Fruit fly (Drosophila melanogaster) whole organism, embryonic: Measurements from ENCODE around the gene PK1-R.

ENCODE experiments used
- Adf1 ChIP-seq: fragments of 200-800 bp; sonication (Bioruptor generic); IDR thresholded peaks from 2 replicates; pipeline ENCODE4 v1.3.6; 2022; ENCODE audit warnings: missing biosample characterization, missing genetic modification characterization
- B-H1 ChIP-seq: fragments of 200-800 bp; sonication (Bioruptor generic); IDR thresholded peaks from 3 replicates; pipeline ENCODE4 v1.3.6; 2022; ENCODE audit warnings: missing biosample characterization, missing genetic modification characterization
- CG11247 ChIP-seq: fragments of 200-800 bp; sonication (Bioruptor generic); IDR thresholded peaks from 2 replicates; pipeline ENCODE4 v1.3.6; 2022; ENCODE audit warnings: missing biosample characterization, missing genetic modification characterization
- CG11456 ChIP-seq: fragments of 200-800 bp; sonication (Bioruptor generic); IDR thresholded peaks from 3 replicates; pipeline ENCODE4 v1.3.6; 2022; ENCODE audit warnings: missing biosample characterization, missing genetic modification characterization
- CG11696 ChIP-seq: fragments of 200-800 bp; sonication (Bioruptor generic); IDR thresholded peaks from 2 replicates; pipeline ENCODE4 v1.3.6; 2022; ENCODE audit warnings: missing biosample characterization, missing genetic modification characterization
- CG12104 ChIP-seq: fragments of 200-800 bp; sonication (Bioruptor generic); optimal IDR thresholded peaks from 3 replicates; lab custom pipeline; 2016; ENCODE audit warnings: missing biosample characterization, missing genetic modification characterization
- CG12219 ChIP-seq: fragments of 200-800 bp; sonication (Bioruptor generic); optimal IDR thresholded peaks from 3 replicates; lab custom pipeline; 2018; ENCODE audit warnings: missing biosample characterization, mild to moderate bottlenecking, missing genetic modification characterization
- CG12942 ChIP-seq: fragments of 200-800 bp; sonication (Bioruptor generic); optimal IDR thresholded peaks from 3 replicates; lab custom pipeline; 2016; ENCODE audit warnings: missing biosample characterization, missing genetic modification characterization
- CG13123 ChIP-seq: fragments of 200-800 bp; sonication (Bioruptor generic); optimal IDR thresholded peaks from 2 replicates; lab custom pipeline; 2016; ENCODE audit warnings: missing biosample characterization, missing genetic modification characterization
- CG1647 ChIP-seq: fragments of 200-800 bp; sonication (Bioruptor generic); optimal IDR thresholded peaks from 3 replicates; lab custom pipeline; 2016; ENCODE audit warnings: missing biosample characterization, missing genetic modification characterization
- CG17328 ChIP-seq: fragments of 200-800 bp; sonication (Bioruptor generic); IDR thresholded peaks from 2 replicates; pipeline ENCODE4 v1.3.6; 2022; ENCODE audit warnings: missing biosample characterization, missing genetic modification characterization
- CG17612 ChIP-seq: fragments of 200-800 bp; sonication (Bioruptor generic); IDR thresholded peaks from 2 replicates; pipeline ENCODE4 v1.3.6; 2022; ENCODE audit warnings: missing biosample characterization, missing genetic modification characterization
- CG31441 ChIP-seq: fragments of 200-800 bp; sonication (Bioruptor generic); IDR thresholded peaks from 2 replicates; pipeline ENCODE4 v1.3.6; 2022; ENCODE audit warnings: missing biosample characterization, missing genetic modification characterization
- CG3163 ChIP-seq: fragments of 200-800 bp; sonication (Bioruptor generic); optimal IDR thresholded peaks from 3 replicates; lab custom pipeline; 2016; ENCODE audit warnings: missing biosample characterization, missing genetic modification characterization
- CG34224 ChIP-seq: fragments of 200-800 bp; sonication (Bioruptor generic); IDR thresholded peaks from 3 replicates; pipeline ENCODE4 v1.3.6; 2022; ENCODE audit warnings: missing biosample characterization, missing genetic modification characterization; ENCODE audit not compliant: partially characterized antibody
- CG42726 ChIP-seq: fragments of 200-800 bp; sonication (Bioruptor generic); IDR thresholded peaks from 2 replicates; pipeline ENCODE4 v1.3.6; 2022; ENCODE audit warnings: missing biosample characterization, missing genetic modification characterization; ENCODE audit not compliant: partially characterized antibody
- CG43689 ChIP-seq: fragments of 200-800 bp; sonication (Bioruptor generic); IDR thresholded peaks from 2 replicates; pipeline ENCODE4 v1.3.6; 2022; ENCODE audit warnings: missing biosample characterization, missing genetic modification characterization
- CG4730 ChIP-seq: fragments of 200-800 bp; sonication (Bioruptor generic); IDR thresholded peaks from 2 replicates; pipeline ENCODE4 v1.3.6; 2022; ENCODE audit warnings: missing biosample characterization, missing genetic modification characterization
- CG6254 ChIP-seq: fragments of 200-800 bp; sonication (Bioruptor generic); optimal IDR thresholded peaks from 3 replicates; lab custom pipeline; 2017; ENCODE audit warnings: mild to moderate bottlenecking, missing biosample characterization, missing genetic modification reagents, missing genetic modification characterization
- CG7786 ChIP-seq: fragments of 200-800 bp; sonication (Bioruptor generic); optimal IDR thresholded peaks from 2 replicates; lab custom pipeline; 2016; ENCODE audit warnings: missing biosample characterization, missing genetic modification characterization
- CG8478 ChIP-seq: fragments of >200 bp; optimal IDR thresholded peaks from 2 replicates; lab custom pipeline; 2018
- CG9437 ChIP-seq: fragments of 200-800 bp; sonication (Bioruptor generic); optimal IDR thresholded peaks from 2 replicates; lab custom pipeline; 2018; ENCODE audit warnings: missing biosample characterization, mild to moderate bottlenecking, missing genetic modification characterization
- CG9817 ChIP-seq: fragments of 200-800 bp; sonication (Bioruptor generic); optimal IDR thresholded peaks from 2 replicates; lab custom pipeline; 2018; ENCODE audit warnings: missing biosample characterization, mild to moderate bottlenecking, missing genetic modification characterization, moderate library complexity
- Drgx ChIP-seq: fragments of 200-800 bp; sonication (Bioruptor generic); IDR thresholded peaks from 2 replicates; pipeline ENCODE4 v1.3.6; 2022; ENCODE audit warnings: missing biosample characterization, missing genetic modification characterization
- Elba2 ChIP-seq: fragments of 200-800 bp; sonication (Bioruptor generic); optimal IDR thresholded peaks from 3 replicates; lab custom pipeline; 2016; ENCODE audit warnings: missing biosample characterization, missing genetic modification characterization
- Fer2 ChIP-seq: fragments of 200-800 bp; sonication (Bioruptor generic); optimal IDR thresholded peaks from 2 replicates; lab custom pipeline; 2018; ENCODE audit warnings: missing biosample characterization, mild to moderate bottlenecking, missing genetic modification characterization, moderate library complexity
- GATAe ChIP-seq: fragments of 200-800 bp; sonication (Bioruptor generic); conservative IDR thresholded peaks from 2 replicates; pipeline ENCODE4 v1.3.6; 2022; ENCODE audit warnings: missing biosample characterization, missing genetic modification characterization
- HmgD ChIP-seq: fragments of 200-800 bp; sonication (Bioruptor generic); optimal IDR thresholded peaks from 3 replicates; lab custom pipeline; 2016; ENCODE audit warnings: missing biosample characterization, missing genetic modification characterization
- Mes4 ChIP-seq: fragments of 200-800 bp; sonication (Bioruptor generic); optimal IDR thresholded peaks from 2 replicates; lab custom pipeline; 2016; ENCODE audit warnings: missing biosample characterization, missing genetic modification characterization
- Mrtf ChIP-seq: fragments of 200-800 bp; sonication (Bioruptor generic); IDR thresholded peaks from 3 replicates; pipeline ENCODE4 v1.3.6; 2022; ENCODE audit warnings: missing biosample characterization, missing genetic modification characterization
- Sin3A ChIP-seq: fragments of >200 bp; optimal IDR thresholded peaks from 2 replicates; lab custom pipeline; 2018
- Sry-β ChIP-seq: fragments of 200-800 bp; sonication (Bioruptor generic); optimal IDR thresholded peaks from 2 replicates; lab custom pipeline; 2018; ENCODE audit warnings: missing biosample characterization, mild to moderate bottlenecking, missing genetic modification characterization, moderate library complexity
- Xrp1 ChIP-seq: fragments of 200-800 bp; sonication (Bioruptor generic); IDR thresholded peaks from 2 replicates; pipeline ENCODE4 v1.3.6; 2022; ENCODE audit warnings: missing biosample characterization, missing genetic modification characterization
- bowl ChIP-seq: fragments of 200-800 bp; sonication (Bioruptor generic); IDR thresholded peaks from 2 replicates; pipeline ENCODE4 v1.3.6; 2022; ENCODE audit warnings: missing biosample characterization, missing genetic modification characterization
- dati ChIP-seq: fragments of 200-800 bp; sonication (Bioruptor generic); IDR thresholded peaks from 2 replicates; pipeline ENCODE4 v1.3.6; 2022; ENCODE audit warnings: missing biosample characterization, missing genetic modification characterization
- dmrt99B ChIP-seq: fragments of 200-800 bp; sonication (Bioruptor generic); optimal IDR thresholded peaks from 2 replicates; lab custom pipeline; 2018; ENCODE audit warnings: missing biosample characterization, mild to moderate bottlenecking, missing genetic modification characterization, moderate library complexity
- dysf ChIP-seq: fragments of 200-800 bp; sonication (Bioruptor generic); IDR thresholded peaks from 3 replicates; pipeline ENCODE4 v1.3.6; 2022; ENCODE audit warnings: missing biosample characterization, missing genetic modification characterization
- en ChIP-seq: fragments of 200-800 bp; sonication (Bioruptor generic); optimal IDR thresholded peaks from 2 replicates; lab custom pipeline; 2016; ENCODE audit warnings: missing biosample characterization, missing genetic modification characterization
- gfzf ChIP-seq: fragments of 200-800 bp; sonication (Bioruptor generic); optimal IDR thresholded peaks from 2 replicates; lab custom pipeline; 2016; ENCODE audit warnings: missing biosample characterization, mild to moderate bottlenecking, missing genetic modification characterization, moderate library complexity
- grn ChIP-seq: fragments of 200-800 bp; sonication (Bioruptor generic); optimal IDR thresholded peaks from 3 replicates; lab custom pipeline; 2017; ENCODE audit warnings: missing biosample characterization, missing genetic modification characterization
- kay ChIP-seq: fragments of 200-800 bp; sonication (Bioruptor generic); optimal IDR thresholded peaks from 2 replicates; lab custom pipeline; 2016; ENCODE audit warnings: missing biosample characterization, missing genetic modification characterization
- mam ChIP-seq: fragments of 200-800 bp; sonication (Bioruptor generic); optimal IDR thresholded peaks from 3 replicates; lab custom pipeline; 2016; ENCODE audit warnings: missing biosample characterization, missing genetic modification characterization
- mld ChIP-seq: fragments of 200-800 bp; sonication (Bioruptor generic); IDR thresholded peaks from 3 replicates; pipeline ENCODE4 v1.3.6; 2022; ENCODE audit warnings: missing biosample characterization, missing genetic modification characterization; ENCODE audit not compliant: partially characterized antibody
- ro ChIP-seq: fragments of 200-800 bp; sonication (Bioruptor generic); IDR thresholded peaks from 2 replicates; pipeline ENCODE4 v1.3.6; 2022; ENCODE audit warnings: missing biosample characterization, missing genetic modification characterization
- salm ChIP-seq: fragments of 200-800 bp; sonication (Bioruptor generic); optimal IDR thresholded peaks from 2 replicates; lab custom pipeline; 2018; ENCODE audit warnings: missing biosample characterization, mild to moderate bottlenecking, missing genetic modification characterization
- schlank ChIP-seq: fragments of 200-800 bp; sonication (Bioruptor generic); optimal IDR thresholded peaks from 2 replicates; lab custom pipeline; 2018; ENCODE audit warnings: missing biosample characterization, mild to moderate bottlenecking, missing genetic modification characterization
- scrt ChIP-seq: fragments of 200-800 bp; sonication (Bioruptor generic); optimal IDR thresholded peaks from 2 replicates; lab custom pipeline; 2018; ENCODE audit warnings: missing biosample characterization, mild to moderate bottlenecking, missing genetic modification characterization, moderate library complexity
- sens-2 ChIP-seq: fragments of 200-800 bp; sonication (Bioruptor generic); IDR thresholded peaks from 2 replicates; pipeline ENCODE4 v1.3.6; 2022; ENCODE audit warnings: missing biosample characterization, missing genetic modification characterization
- slp2 ChIP-seq: fragments of 200-800 bp; sonication (Bioruptor generic); optimal IDR thresholded peaks from 2 replicates; lab custom pipeline; 2016; ENCODE audit warnings: missing biosample characterization, missing genetic modification characterization
- sob ChIP-seq: fragments of 200-800 bp; sonication (Bioruptor generic); IDR thresholded peaks from 2 replicates; pipeline ENCODE4 v1.3.6; 2022; ENCODE audit warnings: missing biosample characterization, missing genetic modification characterization
- twi ChIP-seq: fragments of 200-800 bp; optimal IDR thresholded peaks from 2 replicates; lab custom pipeline; 2019; ENCODE audit warnings: missing biosample characterization, mild to moderate bottlenecking, missing genetic modification characterization, moderate library complexity

Gene PK1-R

dm6 chr3R:14108158-14108921, 5.4 kb upstream of the PK1-R start, which contains the start of gene CG12402 (continued):
- TF ChIP-seq Sin3A (no peak), dysf (GFP tag; lab: Robert Waterston, UW) (peak; percentile 89), Fer2 (tag; lab: Kevin White, UChicago) (peak; percentile 65), CG3163 (GFP tag; lab: Kevin White, UChicago) (peak; percentile 55), B-H1 (GFP tag; lab: Robert Waterston, UW) (peak; percentile 89), scrt (GFP tag; lab: Kevin White, UChicago) (peak; percentile 64), kay (peak; percentile 76), HmgD (GFP tag; lab: Kevin White, UChicago) (peak; percentile 45), CG9437 (peak; percentile 63), Elba2 (GFP tag; lab: Kevin White, UChicago) (peak; percentile 88), Mes4 (GFP tag; lab: Kevin White, UChicago) (peak; percentile 56), CG8478 (lab: Kevin White, UChicago) (no peak), Drgx (GFP tag; lab: Robert Waterston, UW) (peak; percentile 61), CG11247 (GFP tag; lab: Robert Waterston, UW) (peak; percentile 78), Sry-β (no peak), grn (GFP tag; lab: Kevin White, UChicago) (peak; percentile 79), twi (peak; percentile 16), schlank (peak; percentile 12), CG12219 (peak; percentile 82), Adf1 (GFP tag; lab: Robert Waterston, UW) (peak; percentile 27), CG34224 (GFP tag; lab: Robert Waterston, UW) (peak; percentile 59; the same call in 2 of the 3 replicates), dati (peak; percentile 76), Mrtf (GFP tag; lab: Robert Waterston, UW) (peak; percentile 84), CG6254 (GFP tag; lab: Kevin White, UChicago) (peak; percentile 84), CG4730 (GFP tag; lab: Robert Waterston, UW) (peak; percentile 77), CG1647 (GFP tag; lab: Kevin White, UChicago) (peak; percentile 64), CG42726 (GFP tag; lab: Robert Waterston, UW) (no peak), CG12104 (GFP tag; lab: Kevin White, UChicago) (peak; percentile 70), salm (peak; percentile 63), ro (GFP tag; lab: Robert Waterston, UW) (peak; percentile 76), CG11456 (GFP tag; lab: Robert Waterston, UW) (peak; percentile 80), slp2 (GFP tag; lab: Kevin White, UChicago) (peak; percentile 65), CG9817 (tag; lab: Kevin White, UChicago) (peak; percentile 65), GATAe (GFP tag; lab: Robert Waterston, UW) (peak; percentile 74), dmrt99B (tag; lab: Kevin White, UChicago) (peak; percentile 92), CG7786 (GFP tag; lab: Kevin White, UChicago) (peak; percentile 51), mld (GFP tag; lab: Robert Waterston, UW) (no peak), CG17328 (GFP tag; lab: Robert Waterston, UW) (peak; percentile 92), CG12942 (GFP tag; lab: Kevin White, UChicago) (peak; percentile 55), Xrp1 (GFP tag; lab: Robert Waterston, UW) (peak; percentile 91), bowl (GFP tag; lab: Robert Waterston, UW) (peak; percentile 63; the same call in 1 of the 2 replicates), mam (GFP tag; lab: Kevin White, UChicago) (peak; percentile 59), CG17612 (GFP tag; lab: Robert Waterston, UW) (peak; percentile 63), gfzf (GFP tag; lab: Kevin White, UChicago) (no peak), CG13123 (GFP tag; lab: Kevin White, UChicago) (peak; percentile 38), sob (GFP tag; lab: Robert Waterston, UW) (peak; percentile 79; the same call in 1 of the 2 replicates), CG11696 (GFP tag; lab: Robert Waterston, UW) (peak; percentile 70), CG43689 (peak; percentile 73; the same call in 1 of the 2 replicates), en (GFP tag; lab: Kevin White, UChicago) (peak; percentile 26), CG31441 (GFP tag; lab: Robert Waterston, UW) (peak; percentile 95), sens-2 (peak; percentile 76; the same call in 1 of the 2 replicates)
